Worm (Caenorhabditis elegans) whole organism, L1 larva: ENCODE results near the gene srlf-24.
A peak's percentile ranks its signal among the peaks of the same experiment; 100 is the strongest.

Experiments
- Y116A8C.19 ChIP-seq: sonication (generic microtip); optimal IDR thresholded peaks from 2 replicates; lab custom pipeline; 2016; ENCODE audit warnings: missing compliant biosample characterization, missing genetic modification characterization, borderline replicate concordance
- aha-1 ChIP-seq: fragments of 150-350 bp; optimal IDR thresholded peaks from 2 replicates; lab custom pipeline; 2014; ENCODE audit warnings: missing biosample characterization, missing genetic modification characterization
- alr-1 ChIP-seq: fragments of 200-800 bp; sonication (Bioruptor generic); optimal IDR thresholded peaks from 2 replicates; lab custom pipeline; 2018; ENCODE audit warnings: borderline replicate concordance, mild to moderate bottlenecking, missing genetic modification characterization, missing compliant biosample characterization
- ceh-8 ChIP-seq: fragments of 200-800 bp; sonication (Bioruptor generic); optimal IDR thresholded peaks from 2 replicates; lab custom pipeline; 2018; ENCODE audit warnings: mild to moderate bottlenecking, missing genetic modification characterization, moderate library complexity, missing compliant biosample characterization
- ces-1 ChIP-seq: fragments of 150-350 bp; optimal IDR thresholded peaks from 2 replicates; lab custom pipeline; 2014; ENCODE audit warnings: missing biosample characterization, missing genetic modification reagents, missing genetic modification characterization
- dsc-1 ChIP-seq: sonication (generic microtip); optimal IDR thresholded peaks from 2 replicates; lab custom pipeline; 2016; ENCODE audit warnings: mild to moderate bottlenecking, missing genetic modification characterization, missing compliant biosample characterization
- efl-1 ChIP-seq, 4 experiments: fragments of 150-350 bp; optimal IDR thresholded peaks in 3 of 4; peaks in 1 of 4; 1 replicate in 1 of 4; 2 replicates in 3 of 4; lab custom pipeline; 2014; ENCODE audit warnings: missing biosample characterization in 2 of 4, missing genetic modification characterization in 2 of 4, missing genetic modification reagents in 2 of 4
- efl-3 ChIP-seq: fragments of 200-800 bp; sonication (Bioruptor generic); optimal IDR thresholded peaks from 2 replicates; lab custom pipeline; 2018; ENCODE audit warnings: mild to moderate bottlenecking, missing genetic modification characterization, missing compliant biosample characterization
- fkh-10 ChIP-seq: sonication (generic microtip); optimal IDR thresholded peaks from 2 replicates; lab custom pipeline; 2017; ENCODE audit warnings: missing biosample characterization, missing genetic modification reagents, missing genetic modification characterization
- fkh-4 ChIP-seq: sonication (generic microtip); optimal IDR thresholded peaks from 2 replicates; lab custom pipeline; 2016; ENCODE audit warnings: missing compliant biosample characterization, missing genetic modification characterization, borderline replicate concordance
- fkh-8 ChIP-seq: sonication (generic microtip); optimal IDR thresholded peaks from 2 replicates; lab custom pipeline; 2016; ENCODE audit warnings: mild to moderate bottlenecking, missing genetic modification characterization, missing compliant biosample characterization
- grh-1 ChIP-seq: fragments of 200-800 bp; sonication (Bioruptor generic); IDR thresholded peaks from 2 replicates; pipeline ENCODE4 v1.3.6; 2022; ENCODE audit warnings: missing genetic modification reagents, missing genetic modification characterization, missing compliant biosample characterization
- hlh-17 ChIP-seq: fragments of 200-800 bp; sonication (Bioruptor generic); optimal IDR thresholded peaks from 2 replicates; lab custom pipeline; 2018; ENCODE audit warnings: missing genetic modification characterization, mild to moderate bottlenecking, missing compliant biosample characterization, moderate library complexity, borderline replicate concordance
- hlh-4 ChIP-seq: sonication (generic microtip); optimal IDR thresholded peaks from 2 replicates; lab custom pipeline; 2016; ENCODE audit warnings: mild to moderate bottlenecking, missing genetic modification characterization, missing compliant biosample characterization
- irx-1 ChIP-seq: sonication (generic microtip); optimal IDR thresholded peaks from 2 replicates; lab custom pipeline; 2016; ENCODE audit warnings: missing genetic modification characterization, missing compliant biosample characterization
- isw-1 ChIP-seq: fragments of 200-800 bp; sonication (Bioruptor generic); IDR thresholded peaks from 2 replicates; pipeline ENCODE4 v1.3.6; 2022; ENCODE audit warnings: missing genetic modification characterization, missing compliant biosample characterization
- jun-1 ChIP-seq: fragments of 150-350 bp; optimal IDR thresholded peaks from 2 replicates; lab custom pipeline; 2014; ENCODE audit warnings: missing biosample characterization, missing genetic modification reagents, missing genetic modification characterization
- lin-14 ChIP-seq: fragments of 200-800 bp; sonication (Bioruptor generic); optimal IDR thresholded peaks from 2 replicates; lab custom pipeline; 2018; ENCODE audit warnings: mild to moderate bottlenecking, missing genetic modification characterization, moderate library complexity, missing compliant biosample characterization
- lin-35 ChIP-seq, 2 experiments: fragments of 150-350 bp; optimal IDR thresholded peaks; 2 replicates each; lab custom pipeline; 2014; ENCODE audit warnings: missing biosample characterization in 2 of 2, missing genetic modification characterization in 2 of 2, missing genetic modification reagents in 2 of 2
- lir-3 ChIP-seq: sonication (generic microtip); optimal IDR thresholded peaks from 2 replicates; lab custom pipeline; 2016; ENCODE audit warnings: mild to moderate bottlenecking, missing genetic modification characterization, moderate library complexity, missing compliant biosample characterization; ENCODE audit not compliant: poor library complexity
- lsy-2 ChIP-seq, 2 experiments: fragments of 150-350 bp; optimal IDR thresholded peaks; 2 replicates each; lab custom pipeline; 2014; ENCODE audit warnings: missing biosample characterization in 2 of 2, missing genetic modification characterization in 2 of 2
- mab-9 ChIP-seq: fragments of 200-800 bp; sonication (Bioruptor generic); IDR thresholded peaks from 2 replicates; pipeline ENCODE4 v1.3.6; 2022; ENCODE audit warnings: missing genetic modification reagents, missing genetic modification characterization, missing compliant biosample characterization
- mdl-1 ChIP-seq, 2 experiments: fragments of 150-350 bp; optimal IDR thresholded peaks; 2 replicates each; lab custom pipeline; 2014 to 2017; ENCODE audit warnings: missing biosample characterization in 2 of 2, missing genetic modification characterization in 2 of 2, inconsistent platforms in 1 of 2
- mep-1 ChIP-seq: fragments of 150-350 bp; optimal IDR thresholded peaks from 2 replicates; lab custom pipeline; 2014; ENCODE audit warnings: missing biosample characterization, missing genetic modification characterization
- nhr-19 ChIP-seq: fragments of 200-800 bp; sonication (Bioruptor generic); conservative IDR thresholded peaks from 2 replicates; pipeline ENCODE4 v1.3.6; 2022; ENCODE audit warnings: missing genetic modification characterization, missing compliant biosample characterization
- nhr-20 ChIP-seq: sonication (generic microtip); optimal IDR thresholded peaks from 2 replicates; lab custom pipeline; 2016; ENCODE audit warnings: mild to moderate bottlenecking, missing genetic modification characterization, missing compliant biosample characterization
- nhr-237 ChIP-seq: fragments of 150-350 bp; optimal IDR thresholded peaks from 2 replicates; lab custom pipeline; 2014; ENCODE audit warnings: missing biosample characterization, missing genetic modification characterization
- nhr-28 ChIP-seq: fragments of 150-350 bp; optimal IDR thresholded peaks from 2 replicates; lab custom pipeline; 2014; ENCODE audit warnings: missing biosample characterization, missing genetic modification characterization
- nhr-47 ChIP-seq: sonication (generic microtip); optimal IDR thresholded peaks from 2 replicates; lab custom pipeline; 2016; ENCODE audit warnings: mild to moderate bottlenecking, missing genetic modification characterization, moderate library complexity, missing compliant biosample characterization
- nhr-76 ChIP-seq: sonication (generic microtip); optimal IDR thresholded peaks from 2 replicates; lab custom pipeline; 2017; ENCODE audit warnings: missing biosample characterization, missing genetic modification characterization
- nhr-77 ChIP-seq: fragments of 150-350 bp; optimal IDR thresholded peaks from 2 replicates; lab custom pipeline; 2014; ENCODE audit warnings: missing biosample characterization, missing genetic modification characterization
- nhr-84 ChIP-seq: sonication (generic microtip); optimal IDR thresholded peaks from 2 replicates; lab custom pipeline; 2017; ENCODE audit warnings: missing biosample characterization, missing genetic modification characterization
- nhr-90 ChIP-seq: sonication (generic microtip); optimal IDR thresholded peaks from 2 replicates; lab custom pipeline; 2016; ENCODE audit warnings: mild to moderate bottlenecking, missing genetic modification characterization, missing compliant biosample characterization; ENCODE audit not compliant: poor library complexity
- pax-3 ChIP-seq: fragments of 200-800 bp; sonication (Bioruptor generic); optimal IDR thresholded peaks from 2 replicates; lab custom pipeline; 2018; ENCODE audit warnings: mild to moderate bottlenecking, missing genetic modification characterization, moderate library complexity, missing compliant biosample characterization
- pqm-1 ChIP-seq: sonication (generic microtip); optimal IDR thresholded peaks from 3 replicates; lab custom pipeline; 2017; ENCODE audit warnings: missing biosample characterization, missing genetic modification characterization
- rnt-1 ChIP-seq: sonication (generic microtip); optimal IDR thresholded peaks from 2 replicates; lab custom pipeline; 2016; ENCODE audit warnings: mild to moderate bottlenecking, missing genetic modification characterization, moderate library complexity, missing compliant biosample characterization
- snpc-4 ChIP-seq: fragments of 150-350 bp; optimal IDR thresholded peaks from 2 replicates; lab custom pipeline; 2014; ENCODE audit warnings: missing biosample characterization, missing genetic modification characterization
- snu-23 ChIP-seq: sonication (generic microtip); optimal IDR thresholded peaks from 2 replicates; lab custom pipeline; 2016; ENCODE audit warnings: missing genetic modification characterization, missing compliant biosample characterization
- sox-4 ChIP-seq: sonication (generic microtip); optimal IDR thresholded peaks from 2 replicates; lab custom pipeline; 2016; ENCODE audit warnings: missing genetic modification characterization, missing compliant biosample characterization
- sptf-1 ChIP-seq: fragments of 150-350 bp; optimal IDR thresholded peaks from 2 replicates; lab custom pipeline; 2014; ENCODE audit warnings: missing biosample characterization, missing genetic modification characterization
- sup-37 ChIP-seq: fragments of 200-800 bp; sonication (Bioruptor generic); optimal IDR thresholded peaks from 2 replicates; lab custom pipeline; 2018; ENCODE audit warnings: mild to moderate bottlenecking, missing genetic modification characterization, missing compliant biosample characterization
- tlp-1 ChIP-seq: fragments of 150-350 bp; optimal IDR thresholded peaks from 2 replicates; lab custom pipeline; 2014; ENCODE audit warnings: missing biosample characterization, missing genetic modification characterization
- unc-130 ChIP-seq: fragments of 150-350 bp; optimal IDR thresholded peaks from 2 replicates; lab custom pipeline; 2017; ENCODE audit warnings: missing biosample characterization, missing genetic modification characterization, inconsistent platforms
- unc-30 ChIP-seq: sonication (generic microtip); optimal IDR thresholded peaks from 2 replicates; lab custom pipeline; 2017; ENCODE audit warnings: missing biosample characterization, missing genetic modification characterization
- unc-86 ChIP-seq: sonication (generic microtip); optimal IDR thresholded peaks from 2 replicates; lab custom pipeline; 2016; ENCODE audit warnings: missing genetic modification characterization, missing compliant biosample characterization
- unc-98 ChIP-seq: fragments of 200-800 bp; sonication (Bioruptor generic); IDR thresholded peaks from 2 replicates; pipeline ENCODE4 v1.3.6; 2022; ENCODE audit warnings: missing genetic modification characterization, missing compliant biosample characterization
- xbp-1 ChIP-seq: sonication (generic microtip); optimal IDR thresholded peaks from 2 replicates; lab custom pipeline; 2016; ENCODE audit warnings: missing genetic modification characterization, missing compliant biosample characterization
- zag-1 ChIP-seq: fragments of 150-350 bp; optimal IDR thresholded peaks from 2 replicates; lab custom pipeline; 2014; ENCODE audit warnings: missing biosample characterization, missing genetic modification characterization
- zip-4 ChIP-seq: fragments of 200-800 bp; sonication (Bioruptor generic); optimal IDR thresholded peaks from 2 replicates; lab custom pipeline; 2018; ENCODE audit warnings: mild to moderate bottlenecking, missing genetic modification characterization, moderate library complexity, missing compliant biosample characterization
- ztf-11 ChIP-seq, 2 experiments: sonication (generic microtip); optimal IDR thresholded peaks; 2 replicates each; lab custom pipeline; 2016 to 2017; ENCODE audit warnings: missing genetic modification characterization in 2 of 2, missing biosample characterization in 1 of 2, missing compliant biosample characterization in 1 of 2

Gene srlf-24

ce11 chrIV:11142314-11143227 lies 36.9 kb upstream of the srlf-24 start, which contains the start of gene skih-2 (continued):
- TF ChIP-seq efl-3 (GFP tag; lab: Kevin White, UChicago) (no peak), tlp-1 (tag; lab: Kevin White, UChicago) (no peak), snu-23 (GFP tag; lab: Kevin White, UChicago) (peak; percentile 55), Y116A8C.19 (tag; lab: Kevin White, UChicago) (no peak), alr-1 (tag; lab: Kevin White, UChicago) (no peak), fkh-10 (GFP tag; lab: Kevin White, UChicago) (no peak), mep-1 (tag; lab: Kevin White, UChicago) (peak; percentile 70), grh-1 (no peak), unc-30 (tag; lab: Kevin White, UChicago) (no peak), pax-3 (no peak), jun-1 (tag; lab: Kevin White, UChicago) (no peak), xbp-1 (tag; lab: Kevin White, UChicago) (peak; percentile 78), nhr-76 (tag; lab: Kevin White, UChicago) (no peak), fkh-8 (tag; lab: Kevin White, UChicago) (no peak), nhr-90 (tag; lab: Kevin White, UChicago) (peak; percentile 32), nhr-28 (tag; lab: Kevin White, UChicago) (no peak), ceh-8 (GFP tag; lab: Kevin White, UChicago) (no peak), nhr-84 (tag; lab: Kevin White, UChicago) (no peak), sptf-1 (tag; lab: Kevin White, UChicago) (no peak), fkh-4 (tag; lab: Kevin White, UChicago) (no peak), unc-86 (tag; lab: Kevin White, UChicago) (no peak), aha-1 (tag; lab: Kevin White, UChicago) (no peak), irx-1 (peak; percentile 40), nhr-20 (tag; lab: Kevin White, UChicago) (peak; percentile 36), dsc-1 (tag; lab: Kevin White, UChicago) (peak; percentile 37), lin-14 (no peak), unc-98 (GFP tag; lab: Robert Waterston, UW) (no peak), mdl-1 (tag; optimal IDR thresholded peaks at IDR 0.05; lab: Kevin White, UChicago) (no peak), isw-1 (GFP tag; lab: Robert Waterston, UW) (peak; percentile 26), ces-1 (GFP tag; lab: Kevin White, UChicago) (no peak), lin-35 (GFP tag; optimal IDR thresholded peaks at IDR 0.05; lab: Kevin White, UChicago) (peak; percentile 94 to 95), nhr-47 (peak; percentile 71), rnt-1 (tag; lab: Kevin White, UChicago) (peak; percentile 18), lsy-2 (tag; optimal IDR thresholded peaks at IDR 0.05; lab: Kevin White, UChicago) (peak; percentile 80 to 86), nhr-237 (tag; lab: Kevin White, UChicago) (no peak), lir-3 (tag; lab: Kevin White, UChicago) (no peak), zag-1 (tag; lab: Kevin White, UChicago) (peak; percentile 58), nhr-77 (tag; lab: Kevin White, UChicago) (no peak), snpc-4 (tag; lab: Kevin White, UChicago) (peak; percentile 20), efl-1 (optimal IDR thresholded peaks at IDR 0.05; lab: Kevin White, UChicago) (peak; percentile 85 to 93), efl-1 (GFP tag; optimal IDR thresholded peaks at IDR 0.05 in 1 of 2; lab: Kevin White, UChicago) (peak; percentile 95 to 99), nhr-19 (GFP tag; lab: Robert Waterston, UW) (peak; percentile 68), sup-37 (GFP tag; lab: Kevin White, UChicago) (no peak), zip-4 (GFP tag; lab: Kevin White, UChicago) (no peak), pqm-1 (no peak), hlh-17 (GFP tag; lab: Kevin White, UChicago) (no peak), ztf-11 (tag; optimal IDR thresholded peaks at IDR 0.05; lab: Kevin White, UChicago) (no peak), unc-130 (tag; lab: Kevin White, UChicago) (no peak), hlh-4 (no peak), sox-4 (tag; lab: Kevin White, UChicago) (no peak), mab-9 (GFP tag; lab: Robert Waterston, UW) (no peak)
